Worm (Caenorhabditis elegans) whole organism, midembryonic: Measurements from ENCODE around the gene clh-4.

Experiments used
- cog-1 ChIP-seq: sonication (generic microtip); optimal IDR thresholded peaks from 2 replicates; lab custom pipeline; 2016; ENCODE audit warnings: missing genetic modification characterization, missing compliant biosample characterization
- flt-1 ChIP-seq: fragments of 200-800 bp; sonication (Bioruptor generic); IDR thresholded peaks from 2 replicates; pipeline ENCODE4 v1.3.6; 2022; ENCODE audit warnings: missing genetic modification characterization, missing compliant biosample characterization
- tab-1 ChIP-seq: fragments of 200-800 bp; sonication (Bioruptor generic); IDR thresholded peaks from 2 replicates; pipeline ENCODE4 v1.3.6; 2022; ENCODE audit warnings: missing genetic modification characterization, missing compliant biosample characterization
- ztf-23 ChIP-seq: fragments of 200-800 bp; sonication (Bioruptor generic); IDR thresholded peaks from 2 replicates; pipeline ENCODE4 v1.3.6; 2022; ENCODE audit warnings: missing genetic modification reagents, missing genetic modification characterization, missing compliant biosample characterization
- ztf-29 ChIP-seq: fragments of 200-800 bp; sonication (Bioruptor generic); IDR thresholded peaks from 2 replicates; pipeline ENCODE4 v1.3.6; 2022; ENCODE audit warnings: missing genetic modification reagents, missing genetic modification characterization, missing compliant biosample characterization

DNA sequence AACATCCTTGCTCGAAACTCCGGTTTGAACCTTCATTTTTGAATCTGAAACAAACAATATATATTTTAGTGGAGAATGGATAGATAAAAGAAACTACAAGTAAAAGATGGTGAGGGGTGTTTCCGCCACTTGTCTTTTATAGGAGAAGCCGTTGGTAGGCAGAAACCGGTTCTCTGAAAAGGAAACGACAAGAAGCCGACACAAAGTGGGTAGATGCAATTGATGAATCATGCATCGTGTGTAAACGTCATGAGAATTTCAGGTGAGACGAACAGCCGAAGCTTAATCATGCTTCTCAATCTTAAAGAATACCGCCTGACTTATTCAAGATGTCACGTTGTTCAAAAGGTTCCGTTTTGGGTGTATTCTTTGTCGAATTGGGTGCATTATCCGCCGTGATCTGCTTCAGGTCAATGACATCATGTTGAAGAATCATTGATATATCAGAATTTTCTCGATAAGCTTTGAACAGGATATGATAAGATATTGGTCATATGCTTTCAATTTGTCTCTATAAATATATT lies 1.8 kb upstream of the clh-4 start, which contains the start of gene R02E4.3:
- TF ChIP-seq flt-1 (GFP tag; lab: Robert Waterston, UW), result no peak
- TF ChIP-seq tab-1 (GFP tag; lab: Robert Waterston, UW), result no peak
- no peak for TF ChIP-seq cog-1 (tag; lab: Kevin White, UChicago)
- no peak for TF ChIP-seq ztf-23
- no peak for TF ChIP-seq ztf-29
